Fruit fly (Drosophila melanogaster) whole organism, embryonic: ENCODE results near the gene sima.

Experiments used
- Abd-B ChIP-seq: fragments of 200-800 bp; sonication (Bioruptor generic); optimal IDR thresholded peaks from 2 replicates; lab custom pipeline; 2018; ENCODE audit warnings: missing biosample characterization, mild to moderate bottlenecking, missing genetic modification characterization, moderate library complexity
- Blimp-1 ChIP-seq: fragments of 200-800 bp; sonication (Bioruptor generic); optimal IDR thresholded peaks from 3 replicates; lab custom pipeline; 2018; ENCODE audit warnings: missing biosample characterization, missing genetic modification characterization, mild to moderate bottlenecking, moderate library complexity, missing genetic modification reagents
- CG10209 ChIP-seq: fragments of 200-800 bp; sonication (Bioruptor generic); optimal IDR thresholded peaks from 3 replicates; lab custom pipeline; 2017; ENCODE audit warnings: missing biosample characterization, mild to moderate bottlenecking, missing genetic modification characterization, missing genetic modification reagents
- CG10462 ChIP-seq: fragments of 200-800 bp; sonication (Bioruptor generic); optimal IDR thresholded peaks from 2 replicates; lab custom pipeline; 2016; ENCODE audit warnings: missing biosample characterization, missing genetic modification characterization
- CG11696 ChIP-seq: fragments of 200-800 bp; sonication (Bioruptor generic); IDR thresholded peaks from 2 replicates; pipeline ENCODE4 v1.3.6; 2022; ENCODE audit warnings: missing biosample characterization, missing genetic modification characterization
- CG12071 ChIP-seq: fragments of 200-800 bp; sonication (Bioruptor generic); optimal IDR thresholded peaks from 3 replicates; lab custom pipeline; 2018; ENCODE audit warnings: missing biosample characterization, mild to moderate bottlenecking, missing genetic modification characterization
- CG12104 ChIP-seq: fragments of 200-800 bp; sonication (Bioruptor generic); optimal IDR thresholded peaks from 3 replicates; lab custom pipeline; 2016; ENCODE audit warnings: missing biosample characterization, missing genetic modification characterization
- CG12236 ChIP-seq: fragments of 200-800 bp; sonication (Bioruptor generic); optimal IDR thresholded peaks from 2 replicates; lab custom pipeline; 2016; ENCODE audit warnings: missing biosample characterization, missing genetic modification characterization
- CG13624 ChIP-seq: fragments of 200-800 bp; sonication (Bioruptor generic); optimal IDR thresholded peaks from 2 replicates; lab custom pipeline; 2016; ENCODE audit warnings: missing biosample characterization, missing genetic modification characterization
- CG18011 ChIP-seq: fragments of 200-800 bp; sonication (Bioruptor generic); optimal IDR thresholded peaks from 2 replicates; lab custom pipeline; 2017; ENCODE audit warnings: missing biosample characterization, missing genetic modification characterization, mild to moderate bottlenecking, moderate library complexity, missing genotype
- CG18599 ChIP-seq: fragments of 200-800 bp; sonication (Bioruptor generic); optimal IDR thresholded peaks from 3 replicates; lab custom pipeline; 2017; ENCODE audit warnings: missing biosample characterization, missing genetic modification characterization, mild to moderate bottlenecking, moderate library complexity, missing genetic modification reagents
- CG2678 ChIP-seq: fragments of 200-800 bp; sonication (Bioruptor generic); optimal IDR thresholded peaks from 3 replicates; lab custom pipeline; 2019; ENCODE audit warnings: missing biosample characterization, mild to moderate bottlenecking, missing genetic modification characterization, moderate library complexity
- CG30403 ChIP-seq: fragments of 200-800 bp; sonication (Bioruptor generic); optimal IDR thresholded peaks from 3 replicates; lab custom pipeline; 2016; ENCODE audit warnings: missing biosample characterization, missing genetic modification characterization
- CG3163 ChIP-seq: fragments of 200-800 bp; sonication (Bioruptor generic); optimal IDR thresholded peaks from 3 replicates; lab custom pipeline; 2016; ENCODE audit warnings: missing biosample characterization, missing genetic modification characterization
- CG33557 ChIP-seq: fragments of 200-800 bp; sonication (Bioruptor generic); optimal IDR thresholded peaks from 2 replicates; lab custom pipeline; 2019; ENCODE audit warnings: missing biosample characterization, mild to moderate bottlenecking, missing genetic modification characterization, moderate library complexity
- CG4730 ChIP-seq: fragments of 200-800 bp; sonication (Bioruptor generic); IDR thresholded peaks from 2 replicates; pipeline ENCODE4 v1.3.6; 2022; ENCODE audit warnings: missing biosample characterization, missing genetic modification characterization
- CG6765 ChIP-seq: fragments of 200-800 bp; sonication (Bioruptor generic); optimal IDR thresholded peaks from 3 replicates; lab custom pipeline; 2017; ENCODE audit warnings: missing biosample characterization, mild to moderate bottlenecking, missing genetic modification characterization
- CG6813 ChIP-seq: fragments of 200-800 bp; sonication (Bioruptor generic); optimal IDR thresholded peaks from 2 replicates; lab custom pipeline; 2017; ENCODE audit warnings: missing biosample characterization, missing genetic modification characterization, mild to moderate bottlenecking, moderate library complexity, missing genetic modification reagents
- CG7271 ChIP-seq: fragments of 200-800 bp; sonication (Bioruptor generic); optimal IDR thresholded peaks from 2 replicates; lab custom pipeline; 2018; ENCODE audit warnings: missing biosample characterization, mild to moderate bottlenecking, missing genetic modification characterization, moderate library complexity
- CG7372 ChIP-seq: fragments of 200-800 bp; sonication (Bioruptor generic); IDR thresholded peaks from 2 replicates; pipeline ENCODE4 v1.3.6; 2022; ENCODE audit warnings: missing biosample characterization, missing genetic modification characterization
- CG7928 ChIP-seq: fragments of 200-800 bp; sonication (Bioruptor generic); optimal IDR thresholded peaks from 2 replicates; lab custom pipeline; 2017; ENCODE audit warnings: missing biosample characterization, mild to moderate bottlenecking, missing genetic modification characterization
- CG7963 ChIP-seq: fragments of 200-800 bp; sonication (Bioruptor generic); IDR thresholded peaks from 3 replicates; pipeline ENCODE4 v1.3.6; 2022; ENCODE audit warnings: missing biosample characterization, missing genetic modification characterization; ENCODE audit not compliant: partially characterized antibody
- CG7987 ChIP-seq: fragments of 200-800 bp; sonication (Bioruptor generic); optimal IDR thresholded peaks from 2 replicates; lab custom pipeline; 2018; ENCODE audit warnings: missing biosample characterization, mild to moderate bottlenecking, missing genetic modification characterization, moderate library complexity
- CG8924 ChIP-seq: fragments of 200-800 bp; optimal IDR thresholded peaks from 3 replicates; lab custom pipeline; 2019; ENCODE audit warnings: missing biosample characterization, mild to moderate bottlenecking, missing genetic modification characterization, moderate library complexity
- CG9437 ChIP-seq: fragments of 200-800 bp; sonication (Bioruptor generic); optimal IDR thresholded peaks from 2 replicates; lab custom pipeline; 2018; ENCODE audit warnings: missing biosample characterization, mild to moderate bottlenecking, missing genetic modification characterization
- CoRest ChIP-seq: fragments of 200-800 bp; sonication (Bioruptor generic); optimal IDR thresholded peaks from 3 replicates; lab custom pipeline; 2018; ENCODE audit warnings: missing biosample characterization, mild to moderate bottlenecking, missing genetic modification characterization, moderate library complexity
- GATAe ChIP-seq: fragments of 200-800 bp; sonication (Bioruptor generic); conservative IDR thresholded peaks from 2 replicates; pipeline ENCODE4 v1.3.6; 2022; ENCODE audit warnings: missing biosample characterization, missing genetic modification characterization
- HLH3B ChIP-seq: fragments of 200-800 bp; sonication (Bioruptor generic); IDR thresholded peaks from 2 replicates; pipeline ENCODE4 v1.3.6; 2022; ENCODE audit warnings: missing biosample characterization, missing genetic modification characterization
- Hmx ChIP-seq: fragments of 200-800 bp; sonication (Bioruptor generic); optimal IDR thresholded peaks from 2 replicates; lab custom pipeline; 2016; ENCODE audit warnings: missing biosample characterization, missing genetic modification characterization
- Hsf ChIP-seq: fragments of 200-800 bp; sonication (Bioruptor generic); optimal IDR thresholded peaks from 3 replicates; lab custom pipeline; 2016; ENCODE audit warnings: missing biosample characterization, missing genetic modification characterization
- NFAT ChIP-seq: fragments of 200-800 bp; sonication (Bioruptor generic); IDR thresholded peaks from 2 replicates; pipeline ENCODE4 v1.3.6; 2022; ENCODE audit warnings: missing biosample characterization, missing genetic modification characterization
- NfI ChIP-seq: fragments of 200-800 bp; sonication (Bioruptor generic); optimal IDR thresholded peaks from 3 replicates; lab custom pipeline; 2018; ENCODE audit warnings: missing biosample characterization, mild to moderate bottlenecking, missing genetic modification characterization, moderate library complexity
- Sox100B ChIP-seq: fragments of 200-800 bp; sonication (Bioruptor generic); optimal IDR thresholded peaks from 3 replicates; lab custom pipeline; 2018; ENCODE audit warnings: missing biosample characterization, mild to moderate bottlenecking, missing genetic modification characterization
- Sox102F ChIP-seq: fragments of 200-800 bp; sonication (Bioruptor generic); optimal IDR thresholded peaks from 2 replicates; lab custom pipeline; 2018; ENCODE audit warnings: missing biosample characterization, mild to moderate bottlenecking, missing genetic modification characterization, moderate library complexity
- Tbp ChIP-seq: fragments of >200 bp; optimal IDR thresholded peaks from 2 replicates; lab custom pipeline; 2018; ENCODE audit warnings: missing biosample characterization, missing genetic modification characterization
- Trl ChIP-seq, 3 experiments: fragments of >200 bp in 2 of 3; fragments of 200-800 bp in 1 of 3; sonication (Bioruptor generic) in 1 of 3; optimal IDR thresholded peaks; 2 replicates in 1 of 3; 3 replicates in 2 of 3; lab custom pipeline; 2016 to 2017; ENCODE audit warnings: missing biosample characterization in 1 of 3, missing genetic modification characterization in 1 of 3
- Usf ChIP-seq: fragments of 200-800 bp; sonication (Bioruptor generic); optimal IDR thresholded peaks from 2 replicates; lab custom pipeline; 2017; ENCODE audit warnings: missing genotype, missing biosample characterization, missing genetic modification characterization
- dati ChIP-seq: fragments of 200-800 bp; sonication (Bioruptor generic); IDR thresholded peaks from 2 replicates; pipeline ENCODE4 v1.3.6; 2022; ENCODE audit warnings: missing biosample characterization, missing genetic modification characterization
- fd3F ChIP-seq: fragments of 200-800 bp; sonication (Bioruptor generic); optimal IDR thresholded peaks from 2 replicates; lab custom pipeline; 2018; ENCODE audit warnings: missing biosample characterization, mild to moderate bottlenecking, missing genetic modification characterization, moderate library complexity
- gce ChIP-seq: fragments of 200-800 bp; sonication (Bioruptor generic); IDR thresholded peaks from 3 replicates; pipeline ENCODE4 v1.3.6; 2022; ENCODE audit warnings: missing biosample characterization, missing genetic modification characterization
- her ChIP-seq: fragments of 200-800 bp; sonication (Bioruptor generic); optimal IDR thresholded peaks from 2 replicates; lab custom pipeline; 2016; ENCODE audit warnings: missing biosample characterization, missing genetic modification characterization
- knrl ChIP-seq: fragments of 200-800 bp; sonication (Bioruptor generic); IDR thresholded peaks from 3 replicates; pipeline ENCODE4 v1.3.6; 2022; ENCODE audit warnings: missing biosample characterization, missing genetic modification characterization; ENCODE audit not compliant: partially characterized antibody
- mld ChIP-seq: fragments of 200-800 bp; sonication (Bioruptor generic); IDR thresholded peaks from 3 replicates; pipeline ENCODE4 v1.3.6; 2022; ENCODE audit warnings: missing biosample characterization, missing genetic modification characterization; ENCODE audit not compliant: partially characterized antibody
- nerfin-2 ChIP-seq: fragments of 200-800 bp; sonication (Bioruptor generic); IDR thresholded peaks from 2 replicates; pipeline ENCODE4 v1.3.6; 2022; ENCODE audit warnings: missing biosample characterization, missing genetic modification characterization; ENCODE audit not compliant: partially characterized antibody
- peb ChIP-seq: fragments of 200-800 bp; sonication (Bioruptor generic); IDR thresholded peaks from 2 replicates; pipeline ENCODE4 v1.3.6; 2022; ENCODE audit warnings: missing biosample characterization, missing genetic modification characterization
- ro ChIP-seq: fragments of 200-800 bp; sonication (Bioruptor generic); IDR thresholded peaks from 2 replicates; pipeline ENCODE4 v1.3.6; 2022; ENCODE audit warnings: missing biosample characterization, missing genetic modification characterization
- row ChIP-seq: fragments of 200-800 bp; sonication (Bioruptor generic); IDR thresholded peaks from 3 replicates; pipeline ENCODE4 v1.3.6; 2022; ENCODE audit warnings: missing biosample characterization, missing genetic modification characterization
- stc ChIP-seq: fragments of 200-800 bp; sonication (Bioruptor generic); IDR thresholded peaks from 2 replicates; pipeline ENCODE4 v1.3.6; 2022; ENCODE audit warnings: missing biosample characterization, missing genetic modification characterization
- sug ChIP-seq: fragments of 200-800 bp; optimal IDR thresholded peaks from 2 replicates; lab custom pipeline; 2019; ENCODE audit warnings: missing biosample characterization, mild to moderate bottlenecking, missing genetic modification characterization, moderate library complexity
- yki ChIP-seq: fragments of >200 bp; optimal IDR thresholded peaks from 3 replicates; lab custom pipeline; 2018

The sima gene

DNA sequence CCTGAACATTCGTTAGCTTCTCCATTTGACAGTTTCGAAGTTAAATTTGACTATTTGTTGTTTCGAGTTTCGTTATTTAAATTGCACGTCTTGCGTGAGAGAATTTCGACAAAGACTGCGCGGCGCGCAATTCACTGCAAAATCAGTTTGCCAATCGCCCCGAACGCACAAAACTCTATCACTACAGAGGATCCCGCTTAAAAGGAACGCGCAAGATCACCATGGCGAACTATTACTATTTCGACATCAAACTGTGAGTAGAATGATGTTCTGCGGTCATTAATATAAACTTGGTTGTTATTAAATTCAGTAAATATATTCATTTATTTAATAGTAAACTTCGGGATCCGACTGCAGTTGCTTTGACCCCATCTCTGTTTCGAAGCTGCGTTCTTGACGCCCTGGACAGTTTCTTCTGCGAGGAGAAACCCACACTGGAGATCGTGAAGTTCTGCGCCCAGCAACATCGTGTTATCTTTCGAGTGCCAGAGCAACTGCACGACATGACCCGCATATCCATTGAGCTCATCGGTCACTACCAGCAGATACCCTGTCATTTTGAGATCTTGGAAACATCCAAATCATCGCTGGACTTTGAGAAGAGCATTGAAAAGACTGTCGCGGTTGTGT lies 2.1 kb upstream of the sima start, which contains the start of the genes Rpp14b and spn-A (continued):
- no peak for TF ChIP-seq CG6813
- peak; percentile 6 for TF ChIP-seq CG18599 (GFP tag; lab: Kevin White, UChicago)
- TF ChIP-seq Usf (GFP tag; lab: Kevin White, UChicago), result no peak
- no peak for TF ChIP-seq GATAe (GFP tag; lab: Robert Waterston, UW)
- TF ChIP-seq peb (GFP tag; lab: Robert Waterston, UW), result no peak
- no peak for TF ChIP-seq CG7271 (tag; lab: Kevin White, UChicago)
- TF ChIP-seq her (GFP tag; lab: Kevin White, UChicago), result no peak
- TF ChIP-seq HLH3B, result no peak
- TF ChIP-seq CG13624 (GFP tag; lab: Kevin White, UChicago), result no peak
- no peak for TF ChIP-seq sug (tag; lab: Kevin White, UChicago)
- no peak for TF ChIP-seq CG30403 (GFP tag; lab: Kevin White, UChicago)
- TF ChIP-seq CG7928 (GFP tag; lab: Kevin White, UChicago), result no peak
- TF ChIP-seq gce, result no peak
- no peak for TF ChIP-seq Sox100B (GFP tag; lab: Kevin White, UChicago)
- TF ChIP-seq fd3F (GFP tag; lab: Kevin White, UChicago), result no peak
- TF ChIP-seq CG33557 (GFP tag; lab: Kevin White, UChicago), result no peak
- TF ChIP-seq CG12071 (GFP tag; lab: Kevin White, UChicago), result no peak
- TF ChIP-seq mld (GFP tag; lab: Robert Waterston, UW), result no peak
- TF ChIP-seq CG7987 (GFP tag; lab: Kevin White, UChicago), result no peak
- no peak for TF ChIP-seq Sox102F (GFP tag; lab: Kevin White, UChicago)
- no peak for TF ChIP-seq CG10209
- no peak; the same call in 2 of the 3 replicates for TF ChIP-seq CG7963
- peak; percentile 13 for TF ChIP-seq CG2678
- TF ChIP-seq ro (GFP tag; lab: Robert Waterston, UW), result no peak
- TF ChIP-seq CG11696 (GFP tag; lab: Robert Waterston, UW), result no peak
- no peak for TF ChIP-seq dati (GFP tag; lab: Robert Waterston, UW)
- no peak for TF ChIP-seq Blimp-1
- peak; percentile 47 for TF ChIP-seq yki (lab: Kevin White, UChicago)
- TF ChIP-seq CG8924 (tag; lab: Kevin White, UChicago), result no peak
- TF ChIP-seq CG12104 (GFP tag; lab: Kevin White, UChicago), result no peak
- peak; percentile 10 for TF ChIP-seq NfI (GFP tag; lab: Kevin White, UChicago)
- no peak for TF ChIP-seq CG4730 (GFP tag; lab: Robert Waterston, UW)
- TF ChIP-seq Tbp (GFP tag; lab: Kevin White, UChicago), result no peak
- no peak for TF ChIP-seq CG10462 (GFP tag; lab: Kevin White, UChicago)
- TF ChIP-seq NFAT (GFP tag; lab: Robert Waterston, UW), result 0 out of 2 replicates have a peak, but pooled peaks have one; percentile 11
- peak; percentile 88 for TF ChIP-seq row (GFP tag; lab: Robert Waterston, UW)
- no peak for TF ChIP-seq CG6765
- TF ChIP-seq Hsf (GFP tag; lab: Kevin White, UChicago), result no peak
- TF ChIP-seq Abd-B, result no peak
- TF ChIP-seq CG7372, result no peak
- no peak for TF ChIP-seq CG12236 (GFP tag; lab: Kevin White, UChicago)
- TF ChIP-seq stc (GFP tag; lab: Robert Waterston, UW), result 0 out of 2 replicates have a peak, but pooled peaks have one; percentile 24
- no peak for TF ChIP-seq CG18011 (GFP tag; lab: Kevin White, UChicago)
- TF ChIP-seq CoRest, result peak; percentile 14
- no peak for TF ChIP-seq CG9437
- TF ChIP-seq Hmx (GFP tag; lab: Kevin White, UChicago), result no peak
- no peak for TF ChIP-seq Trl (optimal IDR thresholded peaks at IDR 0.05; lab: Kevin White, UChicago)
- TF ChIP-seq Trl (GFP tag; optimal IDR thresholded peaks at IDR 0.05; lab: Kevin White, UChicago), result no peak
- no peak for TF ChIP-seq knrl (GFP tag; lab: Robert Waterston, UW)
- no peak for TF ChIP-seq CG3163 (GFP tag; lab: Kevin White, UChicago)
- no peak for TF ChIP-seq nerfin-2
